Fruit fly (Drosophila melanogaster) whole organism, embryonic: Measurements from ENCODE around the gene CG6431.

ENCODE experiments used
- Ada2b ChIP-seq: fragments of 200-800 bp; sonication (Bioruptor generic); IDR thresholded peaks from 2 replicates; pipeline ENCODE4 v1.3.6; 2022; ENCODE audit warnings: missing biosample characterization, missing genetic modification characterization
- Atf-2 ChIP-seq: fragments of 200-800 bp; sonication (Bioruptor generic); optimal IDR thresholded peaks from 2 replicates; lab custom pipeline; 2016; ENCODE audit warnings: missing biosample characterization, missing genetic modification characterization
- B-H1 ChIP-seq: fragments of 200-800 bp; sonication (Bioruptor generic); IDR thresholded peaks from 3 replicates; pipeline ENCODE4 v1.3.6; 2022; ENCODE audit warnings: missing biosample characterization, missing genetic modification characterization
- Bgb ChIP-seq: fragments of 200-800 bp; sonication (Bioruptor generic); IDR thresholded peaks from 2 replicates; pipeline ENCODE4 v1.3.6; 2022; ENCODE audit warnings: missing biosample characterization, missing genetic modification characterization; ENCODE audit not compliant: partially characterized antibody
- CG10366 ChIP-seq: fragments of 200-800 bp; sonication (Bioruptor generic); IDR thresholded peaks from 2 replicates; pipeline ENCODE4 v1.3.6; 2022; ENCODE audit warnings: missing biosample characterization, missing genetic modification characterization
- CG12769 ChIP-seq: fragments of 200-800 bp; sonication (Bioruptor generic); optimal IDR thresholded peaks from 2 replicates; lab custom pipeline; 2019; ENCODE audit warnings: missing biosample characterization, mild to moderate bottlenecking, missing genetic modification characterization, moderate library complexity
- CG13624 ChIP-seq: fragments of 200-800 bp; sonication (Bioruptor generic); optimal IDR thresholded peaks from 2 replicates; lab custom pipeline; 2016; ENCODE audit warnings: missing biosample characterization, missing genetic modification characterization
- CG15514 ChIP-seq: fragments of 200-800 bp; sonication (Bioruptor generic); optimal IDR thresholded peaks from 3 replicates; lab custom pipeline; 2017; ENCODE audit warnings: missing biosample characterization, missing genetic modification characterization, mild to moderate bottlenecking, moderate library complexity, missing genetic modification reagents
- CG15696 ChIP-seq: fragments of 200-800 bp; sonication (Bioruptor generic); optimal IDR thresholded peaks from 2 replicates; lab custom pipeline; 2019; ENCODE audit warnings: missing biosample characterization, mild to moderate bottlenecking, missing genetic modification characterization, moderate library complexity
- CG1603 ChIP-seq: fragments of 200-800 bp; sonication (Bioruptor generic); optimal IDR thresholded peaks from 2 replicates; lab custom pipeline; 2019; ENCODE audit warnings: missing biosample characterization, mild to moderate bottlenecking, missing genetic modification characterization, moderate library complexity
- CG1647 ChIP-seq: fragments of 200-800 bp; sonication (Bioruptor generic); optimal IDR thresholded peaks from 3 replicates; lab custom pipeline; 2016; ENCODE audit warnings: missing biosample characterization, missing genetic modification characterization
- CG17829 ChIP-seq: fragments of 200-800 bp; optimal IDR thresholded peaks from 2 replicates; lab custom pipeline; 2019; ENCODE audit warnings: missing biosample characterization, mild to moderate bottlenecking, missing genetic modification characterization, moderate library complexity
- CG2678 ChIP-seq: fragments of 200-800 bp; sonication (Bioruptor generic); optimal IDR thresholded peaks from 3 replicates; lab custom pipeline; 2019; ENCODE audit warnings: missing biosample characterization, mild to moderate bottlenecking, missing genetic modification characterization, moderate library complexity
- CG4282 ChIP-seq: fragments of 200-800 bp; sonication (Bioruptor generic); optimal IDR thresholded peaks from 2 replicates; lab custom pipeline; 2016; ENCODE audit warnings: missing biosample characterization, missing genetic modification characterization
- CG4820 ChIP-seq: fragments of 200-800 bp; sonication (Bioruptor generic); optimal IDR thresholded peaks from 3 replicates; lab custom pipeline; 2016; ENCODE audit warnings: missing biosample characterization, missing genetic modification characterization
- CG6272 ChIP-seq: fragments of 200-800 bp; sonication (Bioruptor generic); IDR thresholded peaks from 2 replicates; pipeline ENCODE4 v1.3.6; 2022; ENCODE audit warnings: missing biosample characterization, missing genetic modification characterization
- CG7786 ChIP-seq: fragments of 200-800 bp; sonication (Bioruptor generic); optimal IDR thresholded peaks from 2 replicates; lab custom pipeline; 2016; ENCODE audit warnings: missing biosample characterization, missing genetic modification characterization
- CG7839 ChIP-seq: fragments of 200-800 bp; sonication (Bioruptor generic); optimal IDR thresholded peaks from 3 replicates; lab custom pipeline; 2018; ENCODE audit warnings: missing biosample characterization, mild to moderate bottlenecking, missing genetic modification characterization, moderate library complexity
- CG9215 ChIP-seq: fragments of 200-800 bp; sonication (Bioruptor generic); IDR thresholded peaks from 2 replicates; pipeline ENCODE4 v1.3.6; 2022; ENCODE audit warnings: missing biosample characterization, missing genetic modification characterization
- CG9797 ChIP-seq: fragments of 200-800 bp; sonication (Bioruptor generic); optimal IDR thresholded peaks from 3 replicates; lab custom pipeline; 2018; ENCODE audit warnings: missing biosample characterization, mild to moderate bottlenecking, missing genetic modification characterization
- CTCF ChIP-seq: fragments of 200-800 bp; sonication (Bioruptor generic); optimal IDR thresholded peaks from 2 replicates; lab custom pipeline; 2017; ENCODE audit warnings: missing biosample characterization, mild to moderate bottlenecking, missing genetic modification characterization, moderate library complexity
- Camta ChIP-seq: fragments of 200-800 bp; sonication (Bioruptor generic); optimal IDR thresholded peaks from 2 replicates; lab custom pipeline; 2016; ENCODE audit warnings: missing biosample characterization, missing genetic modification characterization
- Chrac-16 ChIP-seq: fragments of 200-800 bp; sonication (Bioruptor generic); optimal IDR thresholded peaks from 3 replicates; lab custom pipeline; 2016; ENCODE audit warnings: missing biosample characterization, missing genetic modification characterization
- Deaf1 ChIP-seq: fragments of 200-800 bp; optimal IDR thresholded peaks from 3 replicates; lab custom pipeline; 2019; ENCODE audit warnings: missing biosample characterization, mild to moderate bottlenecking, missing genetic modification characterization, moderate library complexity
- Fer3 ChIP-seq: fragments of 200-800 bp; sonication (Bioruptor generic); optimal IDR thresholded peaks from 2 replicates; lab custom pipeline; 2018; ENCODE audit warnings: missing biosample characterization, mild to moderate bottlenecking, missing genetic modification characterization, moderate library complexity
- Hand ChIP-seq: fragments of 200-800 bp; sonication (Bioruptor generic); optimal IDR thresholded peaks from 2 replicates; lab custom pipeline; 2017; ENCODE audit warnings: mild to moderate bottlenecking, missing biosample characterization, missing genetic modification reagents, missing genetic modification characterization
- Hmx ChIP-seq: fragments of 200-800 bp; sonication (Bioruptor generic); optimal IDR thresholded peaks from 2 replicates; lab custom pipeline; 2016; ENCODE audit warnings: missing biosample characterization, missing genetic modification characterization
- Lpt ChIP-seq: fragments of >200 bp; optimal IDR thresholded peaks from 2 replicates; lab custom pipeline; 2018; ENCODE audit warnings: missing biosample characterization, missing genetic modification characterization
- MTF-1 ChIP-seq: fragments of 200-800 bp; sonication (Bioruptor generic); optimal IDR thresholded peaks from 2 replicates; lab custom pipeline; 2018; ENCODE audit warnings: missing biosample characterization, mild to moderate bottlenecking, missing genetic modification characterization, borderline replicate concordance
- Nf-YC ChIP-seq: fragments of 200-800 bp; optimal IDR thresholded peaks from 3 replicates; lab custom pipeline; 2019; ENCODE audit warnings: missing biosample characterization, mild to moderate bottlenecking, missing genetic modification characterization, moderate library complexity
- Pdp1 ChIP-seq, 2 experiments: fragments of 200-800 bp; sonication (Bioruptor generic); optimal IDR thresholded peaks; 3 replicates each; lab custom pipeline; 2016; ENCODE audit warnings: missing biosample characterization in 2 of 2, missing genetic modification characterization in 2 of 2, mild to moderate bottlenecking in 1 of 2, moderate library complexity in 1 of 2
- Tbp ChIP-seq: fragments of >200 bp; optimal IDR thresholded peaks from 2 replicates; lab custom pipeline; 2018; ENCODE audit warnings: missing biosample characterization, missing genetic modification characterization
- ase ChIP-seq: fragments of 200-800 bp; sonication (Bioruptor generic); IDR thresholded peaks from 3 replicates; pipeline ENCODE4 v1.3.6; 2022; ENCODE audit warnings: missing biosample characterization, missing genetic modification characterization
- az2 ChIP-seq: fragments of 200-800 bp; sonication (Bioruptor generic); optimal IDR thresholded peaks from 3 replicates; lab custom pipeline; 2016; ENCODE audit warnings: missing biosample characterization, missing genetic modification characterization
- ci ChIP-seq: fragments of 200-800 bp; sonication (Bioruptor generic); IDR thresholded peaks from 3 replicates; pipeline ENCODE4 v1.3.6; 2022; ENCODE audit warnings: missing biosample characterization, missing genetic modification characterization
- corto ChIP-seq: fragments of 200-800 bp; sonication (Bioruptor generic); optimal IDR thresholded peaks from 2 replicates; lab custom pipeline; 2016; ENCODE audit warnings: missing biosample characterization, mild to moderate bottlenecking, missing genetic modification characterization, moderate library complexity
- crol ChIP-seq: fragments of 200-800 bp; sonication (Bioruptor generic); IDR thresholded peaks from 2 replicates; pipeline ENCODE4 v1.3.6; 2022; ENCODE audit warnings: missing biosample characterization, missing genetic modification characterization
- dan ChIP-seq: fragments of 200-800 bp; sonication (Bioruptor generic); IDR thresholded peaks from 2 replicates; pipeline ENCODE4 v1.3.6; 2022; ENCODE audit warnings: missing biosample characterization, missing genetic modification characterization
- dpn ChIP-seq, 2 experiments: fragments of 200-800 bp; sonication (Bioruptor generic); optimal IDR thresholded peaks; 3 replicates each; lab custom pipeline; 2016; ENCODE audit warnings: missing biosample characterization in 2 of 2, missing genetic modification characterization in 2 of 2
- fd64A ChIP-seq: fragments of 200-800 bp; sonication (Bioruptor generic); optimal IDR thresholded peaks from 3 replicates; lab custom pipeline; 2018; ENCODE audit warnings: missing biosample characterization, mild to moderate bottlenecking, missing genetic modification characterization
- h ChIP-seq: fragments of >200 bp; optimal IDR thresholded peaks from 2 replicates; lab custom pipeline; 2017
- lola ChIP-seq, 3 experiments: fragments of >200 bp in 2 of 3; fragments of 200-800 bp in 1 of 3; sonication (Bioruptor generic) in 1 of 3; optimal IDR thresholded peaks; 2 replicates each; lab custom pipeline; 2017 to 2019; ENCODE audit warnings: missing biosample characterization in 3 of 3, missing genetic modification characterization in 3 of 3, mild to moderate bottlenecking in 1 of 3, moderate library complexity in 1 of 3
- onecut ChIP-seq: fragments of 200-800 bp; sonication (Bioruptor generic); IDR thresholded peaks from 2 replicates; pipeline ENCODE4 v1.3.6; 2022; ENCODE audit warnings: missing biosample characterization, missing genetic modification characterization
- pfk ChIP-seq: fragments of 200-800 bp; sonication (Bioruptor generic); optimal IDR thresholded peaks from 2 replicates; lab custom pipeline; 2018; ENCODE audit warnings: missing biosample characterization, mild to moderate bottlenecking, missing genetic modification characterization, moderate library complexity
- slp2 ChIP-seq: fragments of 200-800 bp; sonication (Bioruptor generic); optimal IDR thresholded peaks from 2 replicates; lab custom pipeline; 2016; ENCODE audit warnings: missing biosample characterization, missing genetic modification characterization
- tll ChIP-seq, 2 experiments: fragments of 200-800 bp in 1 of 2; fragments of >200 bp in 1 of 2; sonication (Bioruptor generic) in 1 of 2; optimal IDR thresholded peaks; 2 replicates each; lab custom pipeline; 2017 to 2019; ENCODE audit warnings: missing biosample characterization in 2 of 2, missing genetic modification characterization in 2 of 2, mild to moderate bottlenecking in 1 of 2, moderate library complexity in 1 of 2
- toy ChIP-seq: fragments of 200-800 bp; sonication (Bioruptor generic); IDR thresholded peaks from 2 replicates; pipeline ENCODE4 v1.3.6; 2022; ENCODE audit warnings: missing biosample characterization, missing genetic modification characterization
- tx ChIP-seq: fragments of 200-800 bp; sonication (Bioruptor generic); optimal IDR thresholded peaks from 2 replicates; lab custom pipeline; 2016; ENCODE audit warnings: missing biosample characterization, missing genetic modification characterization
- zfh1 ChIP-seq: fragments of 200-800 bp; sonication (Bioruptor generic); IDR thresholded peaks from 3 replicates; pipeline ENCODE4 v1.3.6; 2022; ENCODE audit warnings: missing biosample characterization, missing genetic modification characterization
- zfh2 ChIP-seq: fragments of 200-800 bp; sonication (Bioruptor generic); optimal IDR thresholded peaks from 2 replicates; lab custom pipeline; 2016; ENCODE audit warnings: missing biosample characterization, missing genetic modification characterization

CG6431 gene

dm6 chr2L:10736993-10737756 lies 13.2 kb downstream of the CG6431 start, which contains the start of the genes Vha16-5 and CG12299 (continued):
- TF ChIP-seq tx: peak; percentile 84
- TF ChIP-seq ci (GFP tag; lab: Robert Waterston, UW): peak; percentile 97
- peak; percentile 86 for TF ChIP-seq CG7786 (GFP tag; lab: Kevin White, UChicago)
- TF ChIP-seq Atf-2 (GFP tag; lab: Kevin White, UChicago): peak; percentile 71
- peak; percentile 75 for TF ChIP-seq B-H1 (GFP tag; lab: Robert Waterston, UW)
- TF ChIP-seq az2 (GFP tag; lab: Kevin White, UChicago): peak; percentile 87
- TF ChIP-seq zfh1 (GFP tag; lab: Robert Waterston, UW): peak; percentile 94
- TF ChIP-seq MTF-1 (GFP tag; lab: Kevin White, UChicago): no peak
- peak; percentile 88 for TF ChIP-seq CG15696 (tag; lab: Kevin White, UChicago)
- peak; percentile 89 for TF ChIP-seq ase (GFP tag; lab: Robert Waterston, UW)
- peak; percentile 90 for TF ChIP-seq Ada2b
- TF ChIP-seq zfh2 (GFP tag; lab: Kevin White, UChicago): peak; percentile 89
- no peak for TF ChIP-seq Hmx (GFP tag; lab: Kevin White, UChicago)
- TF ChIP-seq CG1603: peak; percentile 94
- peak; percentile 95 for TF ChIP-seq CG10366 (GFP tag; lab: Robert Waterston, UW)
- peak; percentile 93 for TF ChIP-seq CG4282 (GFP tag; lab: Kevin White, UChicago)
- peak; percentile 89 for TF ChIP-seq onecut (GFP tag; lab: Robert Waterston, UW)
- TF ChIP-seq Bgb (GFP tag; lab: Robert Waterston, UW): peak; percentile 93
- TF ChIP-seq fd64A (GFP tag; lab: Kevin White, UChicago): no peak
- TF ChIP-seq slp2 (GFP tag; lab: Kevin White, UChicago): peak; percentile 78
- TF ChIP-seq CG6272: peak; percentile 91
- TF ChIP-seq CG9215 (GFP tag; lab: Robert Waterston, UW): peak; percentile 70
- peak; percentile 92 for TF ChIP-seq CG1647
- peak; percentile 60 for TF ChIP-seq Fer3 (tag; lab: Kevin White, UChicago)
- TF ChIP-seq Camta: no peak
- TF ChIP-seq dan (GFP tag; lab: Robert Waterston, UW): peak; percentile 72
- no peak for TF ChIP-seq pfk (GFP tag; lab: Kevin White, UChicago)
- TF ChIP-seq h (lab: Kevin White, UChicago): no peak
- peak; percentile 82 for TF ChIP-seq CG4820 (GFP tag; lab: Kevin White, UChicago)
- no peak for TF ChIP-seq CG2678
- TF ChIP-seq Lpt (GFP tag; lab: Kevin White, UChicago): no peak
- peak; percentile 77 for TF ChIP-seq CG13624 (GFP tag; lab: Kevin White, UChicago)
- TF ChIP-seq corto: no peak
- no peak for TF ChIP-seq toy (GFP tag; lab: Robert Waterston, UW)
- TF ChIP-seq Tbp (GFP tag; lab: Kevin White, UChicago): no peak
- no peak for TF ChIP-seq Nf-YC (tag; lab: Kevin White, UChicago)
- TF ChIP-seq lola (GFP tag; optimal IDR thresholded peaks at IDR 0.05; lab: Kevin White, UChicago): peak in 1 of 3 experiments; percentile 84
- TF ChIP-seq CG17829 (tag; lab: Kevin White, UChicago): peak; percentile 84
- TF ChIP-seq tll (GFP tag; optimal IDR thresholded peaks at IDR 0.05; lab: Kevin White, UChicago): no peak
- peak; percentile 84 to 88 for TF ChIP-seq Pdp1 (GFP tag; optimal IDR thresholded peaks at IDR 0.05; lab: Kevin White, UChicago)
- TF ChIP-seq CG7839 (tag; lab: Kevin White, UChicago): no peak
- TF ChIP-seq CG15514 (GFP tag; lab: Kevin White, UChicago): peak; percentile 83
- TF ChIP-seq CG12769: no peak
- TF ChIP-seq CG9797: peak; percentile 55
- TF ChIP-seq Hand (GFP tag; lab: Kevin White, UChicago): no peak
- TF ChIP-seq CTCF (GFP tag; lab: Kevin White, UChicago): no peak
- TF ChIP-seq dpn (GFP tag; optimal IDR thresholded peaks at IDR 0.05; lab: Kevin White, UChicago): peak in 1 of 2 experiments; percentile 90
- TF ChIP-seq Chrac-16 (GFP tag; lab: Kevin White, UChicago): peak; percentile 85
- TF ChIP-seq crol (GFP tag; lab: Robert Waterston, UW): 0 out of 2 replicates have a peak, but pooled peaks have one; percentile 12
- no peak for TF ChIP-seq Deaf1
